Fruit fly (Drosophila melanogaster): ENCODE data around the gene Alg10.

Alg10 gene

dm6 chr3L:11210517-11210916 is 45.7 kb downstream of the Alg10 start, which contains the start of the genes Ube3a and CG7600 (continued):
- TF ChIP-seq CG2202 (tag; optimal IDR thresholded peaks at IDR 0.05) (peak; percentile 34), bsh (GFP tag; optimal IDR thresholded peaks at IDR 0.05) (peak in 1 of 2 experiments; percentile 29), slou (GFP tag; optimal IDR thresholded peaks at IDR 0.05) (no peak), bab2 (GFP tag; optimal IDR thresholded peaks at IDR 0.05) (no peak), zf30C (GFP tag; optimal IDR thresholded peaks at IDR 0.05) (no peak), CG2129 (GFP tag; IDR thresholded peaks at IDR 0.05; ENCODE audit: partially characterized antibody) (peak; percentile 93), kah (GFP tag; optimal IDR thresholded peaks at IDR 0.05) (peak; percentile 17), sna (GFP tag; IDR thresholded peaks at IDR 0.05; ENCODE audit: partially characterized antibody) (peak; percentile 100), MESR4 (GFP tag; optimal IDR thresholded peaks at IDR 0.05) (peak; percentile 81), slp2 (GFP tag; optimal IDR thresholded peaks at IDR 0.05) (no peak), CG2199 (GFP tag; IDR thresholded peaks at IDR 0.05) (no peak), CG10431 (GFP tag; optimal IDR thresholded peaks at IDR 0.05) (no peak), nerfin-1 (tag; optimal IDR thresholded peaks at IDR 0.05) (no peak), Six4 (GFP tag; optimal IDR thresholded peaks at IDR 0.05) (peak; percentile 22), Nf-YB (GFP tag; optimal IDR thresholded peaks at IDR 0.05) (peak; percentile 9), CG1647 (GFP tag; optimal IDR thresholded peaks at IDR 0.05) (no peak), CG6813 (GFP tag; optimal IDR thresholded peaks at IDR 0.05) (no peak), CG13894 (tag; optimal IDR thresholded peaks at IDR 0.05) (peak; percentile 78), bcd (GFP tag; optimal IDR thresholded peaks at IDR 0.05) (peak; percentile 40), zen (tag; optimal IDR thresholded peaks at IDR 0.05) (peak; percentile 54), Med (GFP tag) (peak; percentile 94), Lpt (GFP tag; optimal IDR thresholded peaks at IDR 0.05) (no peak), twi (tag; optimal IDR thresholded peaks at IDR 0.05) (peak; percentile 28), Opbp (GFP tag; IDR thresholded peaks at IDR 0.05; ENCODE audit: partially characterized antibody) (peak; percentile 100), NC2β (GFP tag; optimal IDR thresholded peaks at IDR 0.05) (peak; percentile 65), CG15269 (tag; optimal IDR thresholded peaks at IDR 0.05) (peak; percentile 21), CG13296 (GFP tag; optimal IDR thresholded peaks at IDR 0.05) (peak; percentile 27), CG10543 (GFP tag; optimal IDR thresholded peaks at IDR 0.05) (peak; percentile 53), HmgD (GFP tag; optimal IDR thresholded peaks at IDR 0.05) (peak; percentile 88), CG17359 (tag; optimal IDR thresholded peaks at IDR 0.05) (peak; percentile 75), Doc2 (GFP tag; IDR thresholded peaks at IDR 0.05) (no peak), NfI (GFP tag; optimal IDR thresholded peaks at IDR 0.05) (peak; percentile 48), CG11696 (GFP tag; IDR thresholded peaks at IDR 0.05) (no peak), insv (GFP tag; optimal IDR thresholded peaks at IDR 0.05) (peak in 1 of 2 experiments; percentile 73), dati (GFP tag; IDR thresholded peaks at IDR 0.05) (no peak), CG10959 (GFP tag; IDR thresholded peaks at IDR 0.05) (no peak), CG3065 (GFP tag; optimal IDR thresholded peaks at IDR 0.05) (no peak), Oli (tag; optimal IDR thresholded peaks at IDR 0.05) (no peak), CG8281 (tag; optimal IDR thresholded peaks at IDR 0.05) (no peak), Awh (GFP tag; IDR thresholded peaks at IDR 0.05) (no peak), CG10654 (GFP tag; optimal IDR thresholded peaks at IDR 0.05) (no peak), crol (GFP tag; IDR thresholded peaks at IDR 0.05) (no peak), Fer1 (GFP tag; optimal IDR thresholded peaks at IDR 0.05) (peak; percentile 69), hb (GFP tag; IDR thresholded peaks at IDR 0.05; ENCODE audit: partially characterized antibody) (peak; percentile 100), Scr (GFP tag; IDR thresholded peaks at IDR 0.05; ENCODE audit: partially characterized antibody) (peak; percentile 98), fd102C (GFP tag; optimal IDR thresholded peaks at IDR 0.05) (no peak), CG30403 (GFP tag; optimal IDR thresholded peaks at IDR 0.05) (peak; percentile 31), Ssrp (tag; optimal IDR thresholded peaks at IDR 0.05) (no peak), CG9609 (GFP tag; optimal IDR thresholded peaks at IDR 0.05) (no peak), CG7372 (GFP tag; IDR thresholded peaks at IDR 0.05) (no peak)

Data from whole organism, embryonic.